Worm (Caenorhabditis elegans) whole organism, L2 larva: ENCODE measurements around the gene nas-37.

Experiments used
- C34F6.9 ChIP-seq: fragments of 150-350 bp; optimal IDR thresholded peaks from 2 replicates; lab custom pipeline; 2014; ENCODE audit warnings: missing biosample characterization, missing genetic modification characterization
- F13H6.1 ChIP-seq: sonication (generic microtip); optimal IDR thresholded peaks from 2 replicates; lab custom pipeline; 2016; ENCODE audit warnings: missing genetic modification characterization, missing compliant biosample characterization
- Y55F3AM.14 ChIP-seq: fragments of 200-800 bp; sonication (Bioruptor generic); optimal IDR thresholded peaks from 2 replicates; lab custom pipeline; 2018; ENCODE audit warnings: mild to moderate bottlenecking, missing genetic modification characterization, missing compliant biosample characterization
- alr-1 ChIP-seq: fragments of 150-350 bp; optimal IDR thresholded peaks from 2 replicates; lab custom pipeline; 2014; ENCODE audit warnings: missing biosample characterization, missing genetic modification characterization
- ama-1 ChIP-seq: fragments of 150-350 bp; optimal IDR thresholded peaks from 2 replicates; lab custom pipeline; 2018; ENCODE audit warnings: inconsistent platforms
- blmp-1 ChIP-seq: sonication (generic microtip); optimal IDR thresholded peaks from 2 replicates; lab custom pipeline; 2017; ENCODE audit warnings: missing genetic modification characterization, mild to moderate bottlenecking, missing compliant biosample characterization, antibody characterized with exemption, moderate library complexity; ENCODE audit not compliant: insufficient read depth
- ceh-16 ChIP-seq: fragments of 150-350 bp; optimal IDR thresholded peaks from 2 replicates; lab custom pipeline; 2014; ENCODE audit warnings: missing biosample characterization, missing genetic modification characterization
- ceh-82 ChIP-seq: fragments of 150-350 bp; optimal IDR thresholded peaks from 2 replicates; lab custom pipeline; 2014; ENCODE audit warnings: missing biosample characterization, missing genetic modification characterization
- crh-2 ChIP-seq: sonication (generic microtip); optimal IDR thresholded peaks from 2 replicates; lab custom pipeline; 2017; ENCODE audit warnings: missing biosample characterization, missing genetic modification characterization
- egl-27 ChIP-seq: sonication (generic microtip); optimal IDR thresholded peaks from 3 replicates; lab custom pipeline; 2017; ENCODE audit warnings: missing biosample characterization, missing genetic modification reagents, missing genetic modification characterization
- elt-1 ChIP-seq: fragments of 150-350 bp; optimal IDR thresholded peaks from 2 replicates; lab custom pipeline; 2014; ENCODE audit warnings: missing biosample characterization, missing genetic modification characterization
- fos-1 ChIP-seq: fragments of 150-350 bp; optimal IDR thresholded peaks from 2 replicates; lab custom pipeline; 2014; ENCODE audit warnings: missing biosample characterization, missing genetic modification characterization
- gmeb-1 ChIP-seq: fragments of 150-350 bp; optimal IDR thresholded peaks from 2 replicates; lab custom pipeline; 2014; ENCODE audit warnings: missing biosample characterization, missing genetic modification characterization
- lin-11 ChIP-seq: fragments of 150-350 bp; sonication (generic microtip); optimal IDR thresholded peaks from 2 replicates; lab custom pipeline; 2014; ENCODE audit warnings: missing biosample characterization, missing genetic modification characterization, inconsistent platforms, mixed read lengths
- lin-13 ChIP-seq: fragments of 150-350 bp; optimal IDR thresholded peaks from 2 replicates; lab custom pipeline; 2014; ENCODE audit warnings: missing biosample characterization, missing genetic modification reagents, missing genetic modification characterization
- lsy-2 ChIP-seq, 2 experiments: fragments of 150-350 bp in 1 of 2; sonication (generic microtip) in 1 of 2; optimal IDR thresholded peaks; 2 replicates each; lab custom pipeline; 2014 to 2017; ENCODE audit warnings: missing biosample characterization in 2 of 2, missing genetic modification characterization in 2 of 2
- mab-5 ChIP-seq: fragments of 150-350 bp; optimal IDR thresholded peaks from 2 replicates; lab custom pipeline; 2014; ENCODE audit warnings: missing biosample characterization, missing genetic modification characterization
- mdl-1 ChIP-seq, 2 experiments: fragments of 150-350 bp in 1 of 2; sonication (generic microtip) in 1 of 2; optimal IDR thresholded peaks; 2 replicates each; lab custom pipeline; 2017; ENCODE audit warnings: missing biosample characterization in 2 of 2, missing genetic modification characterization in 2 of 2
- nhr-10 ChIP-seq: sonication (generic microtip); optimal IDR thresholded peaks from 2 replicates; lab custom pipeline; 2017; ENCODE audit warnings: missing biosample characterization, missing genetic modification characterization
- nhr-129 ChIP-seq: fragments of 150-350 bp; optimal IDR thresholded peaks from 2 replicates; lab custom pipeline; 2014; ENCODE audit warnings: missing biosample characterization, missing genetic modification characterization
- nhr-21 ChIP-seq: fragments of 150-350 bp; optimal IDR thresholded peaks from 2 replicates; lab custom pipeline; 2014; ENCODE audit warnings: missing biosample characterization, missing genetic modification characterization
- nhr-23 ChIP-seq: fragments of 150-350 bp; optimal IDR thresholded peaks from 2 replicates; lab custom pipeline; 2014; ENCODE audit warnings: missing biosample characterization, missing genetic modification reagents, missing genetic modification characterization
- nhr-25 ChIP-seq: fragments of 150-350 bp; sonication (generic microtip); optimal IDR thresholded peaks from 3 replicates; lab custom pipeline; 2014; ENCODE audit warnings: missing biosample characterization, missing genetic modification characterization
- nhr-6 ChIP-seq: fragments of 150-350 bp; optimal IDR thresholded peaks from 2 replicates; lab custom pipeline; 2014; ENCODE audit warnings: missing biosample characterization, missing genetic modification characterization
- peb-1 ChIP-seq: fragments of 150-350 bp; optimal IDR thresholded peaks from 2 replicates; lab custom pipeline; 2014; ENCODE audit warnings: missing biosample characterization, missing genetic modification characterization
- sem-4 ChIP-seq: fragments of 150-350 bp; optimal IDR thresholded peaks from 2 replicates; lab custom pipeline; 2014; ENCODE audit warnings: missing biosample characterization, missing genetic modification reagents, missing genetic modification characterization
- sma-3 ChIP-seq: sonication (generic microtip); optimal IDR thresholded peaks from 2 replicates; lab custom pipeline; 2016; ENCODE audit warnings: missing genetic modification reagents, missing genetic modification characterization, missing compliant biosample characterization
- sma-9 ChIP-seq, 2 experiments: fragments of 150-350 bp in 1 of 2; sonication (generic microtip) in 1 of 2; optimal IDR thresholded peaks; 2 replicates each; lab custom pipeline; 2014 to 2016; ENCODE audit warnings: missing genetic modification characterization in 2 of 2, mild to moderate bottlenecking in 1 of 2, missing biosample characterization in 1 of 2, missing compliant biosample characterization in 1 of 2, missing genetic modification reagents in 1 of 2, moderate library complexity in 1 of 2
- unc-55 ChIP-seq: fragments of 150-350 bp; sonication (generic microtip); optimal IDR thresholded peaks from 3 replicates; lab custom pipeline; 2014; ENCODE audit warnings: missing biosample characterization, missing genetic modification reagents, missing genetic modification characterization
- zag-1 ChIP-seq: fragments of 150-350 bp; optimal IDR thresholded peaks from 2 replicates; lab custom pipeline; 2014; ENCODE audit warnings: missing biosample characterization, missing genetic modification characterization
- ztf-11 ChIP-seq: sonication (generic microtip); optimal IDR thresholded peaks from 2 replicates; lab custom pipeline; 2017; ENCODE audit warnings: missing biosample characterization, missing genetic modification characterization
- ztf-4 ChIP-seq: fragments of 150-350 bp; optimal IDR thresholded peaks from 2 replicates; lab custom pipeline; 2014; ENCODE audit warnings: missing biosample characterization, missing genetic modification characterization

The nas-37 gene

DNA sequence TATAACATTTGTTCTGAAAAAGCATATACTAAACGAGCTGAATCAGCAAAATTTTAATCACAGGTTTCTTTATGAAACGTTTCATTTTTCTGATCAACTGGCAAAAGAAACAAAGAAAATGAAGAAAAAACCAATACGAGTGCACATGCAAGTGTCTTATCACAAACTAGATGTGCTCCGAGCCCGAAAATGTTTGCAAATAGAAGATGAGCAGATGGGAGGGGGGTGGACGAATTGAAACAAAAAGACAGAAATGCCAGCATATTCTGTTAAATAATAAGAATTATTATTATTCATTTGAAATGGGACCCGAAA, 14.9 kb downstream of the nas-37 start:
- TF ChIP-seq ztf-4 (tag; lab: Kevin White, UChicago) = no peak
- peak; percentile 79 for TF ChIP-seq fos-1 (tag; lab: Kevin White, UChicago)

DNA sequence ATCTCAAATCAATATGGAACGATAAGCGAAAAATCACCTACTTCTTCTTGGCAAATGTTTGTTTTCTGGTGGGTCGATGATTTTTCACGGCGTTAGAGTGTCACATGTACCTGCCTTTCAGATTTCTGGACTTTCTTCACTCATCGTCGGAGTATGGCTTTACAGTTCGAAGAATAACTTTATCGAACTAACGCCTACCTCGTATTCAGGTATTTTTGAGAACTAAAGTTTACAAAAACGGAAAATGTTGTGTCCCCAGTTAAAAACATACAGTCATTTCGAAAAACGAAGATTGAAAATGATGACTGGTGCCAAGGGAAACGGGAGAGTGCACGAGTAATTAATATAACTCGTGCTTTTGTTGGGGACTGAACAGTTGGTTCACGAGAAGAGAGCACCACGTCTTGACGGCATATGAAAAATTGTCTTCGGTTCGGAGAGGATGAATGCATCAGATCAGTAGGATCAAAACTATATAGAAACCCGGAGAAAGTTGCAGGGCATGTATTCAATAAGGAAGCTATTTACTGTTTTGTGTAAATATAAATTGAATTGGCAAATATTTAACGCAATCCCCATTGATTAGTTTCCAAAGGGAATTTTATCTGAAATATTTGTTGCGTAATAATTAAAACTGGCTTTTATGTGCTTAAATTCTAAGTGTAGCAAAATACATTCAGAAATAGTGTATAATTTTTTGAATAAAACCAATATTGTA, 15.4 kb downstream of the nas-37 start:
- TF ChIP-seq ama-1 (lab: Kevin White, UChicago) = peak; percentile 2
- TF ChIP-seq nhr-129 (tag; lab: Kevin White, UChicago) = peak; percentile 38
- TF ChIP-seq elt-1 (tag; lab: Kevin White, UChicago) = no peak

DNA sequence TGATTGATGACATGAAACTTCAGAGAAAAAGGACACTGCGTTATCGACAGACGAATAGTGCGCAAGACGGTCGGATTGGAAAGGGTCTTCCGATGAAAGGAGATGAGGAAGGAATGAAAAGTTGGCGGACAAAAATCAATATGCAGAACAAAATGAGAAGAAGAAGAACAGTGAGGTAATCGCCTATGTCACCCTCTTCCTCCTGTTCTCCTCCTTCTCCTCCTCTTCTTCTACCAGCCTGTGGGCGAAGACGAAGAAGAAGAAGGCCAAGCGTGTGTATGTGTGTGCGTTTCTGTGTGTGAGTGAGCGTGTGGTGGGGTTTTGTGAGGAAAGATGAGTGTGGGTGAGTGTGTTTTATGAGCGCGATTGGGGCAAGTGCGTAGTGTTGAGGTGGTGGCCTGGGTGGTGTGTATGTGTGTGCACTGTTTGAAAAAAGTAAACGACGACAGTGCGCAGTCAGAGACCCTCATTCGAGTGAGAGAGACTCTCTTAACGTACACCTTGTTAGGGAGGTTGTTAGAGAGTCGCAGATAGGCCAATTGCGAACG, 16.6 kb downstream of the nas-37 start, which contains the start of gene tsp-21:
TSS of gene tsp-21 (plus strand) at position 146 of the 548 bp plus-strand sequence.
- TF ChIP-seq Y55F3AM.14 (GFP tag; lab: Kevin White, UChicago) (peak; percentile 41), sma-3 (GFP tag; lab: Kevin White, UChicago) (peak; percentile 79), nhr-25 (peak; percentile 87), lin-13 (GFP tag; lab: Kevin White, UChicago) (peak; percentile 65), nhr-6 (tag; lab: Kevin White, UChicago) (no peak), sma-9 (GFP tag; optimal IDR thresholded peaks at IDR 0.05; lab: Kevin White, UChicago) (peak; percentile 26), sma-9 (tag; optimal IDR thresholded peaks at IDR 0.05; lab: Kevin White, UChicago) (no peak), blmp-1 (tag; lab: Kevin White, UChicago) (peak; percentile 40), nhr-10 (tag; lab: Kevin White, UChicago) (no peak), mab-5 (tag; lab: Kevin White, UChicago) (peak; percentile 40), gmeb-1 (tag; lab: Kevin White, UChicago) (peak; percentile 48), F13H6.1 (tag; lab: Kevin White, UChicago) (peak; percentile 85), unc-55 (GFP tag; lab: Kevin White, UChicago) (peak; percentile 64), sem-4 (tag; lab: Kevin White, UChicago) (peak; percentile 67), nhr-129 (tag; lab: Kevin White, UChicago) (peak; percentile 97), lin-11 (tag; lab: Kevin White, UChicago) (peak; percentile 62), fos-1 (tag; lab: Kevin White, UChicago) (peak; percentile 96), ceh-82 (tag; lab: Kevin White, UChicago) (no peak), ceh-16 (tag; lab: Kevin White, UChicago) (peak; percentile 62), lsy-2 (tag; optimal IDR thresholded peaks at IDR 0.05; lab: Kevin White, UChicago) (peak; percentile 42 to 67), crh-2 (tag; lab: Kevin White, UChicago) (peak; percentile 58), zag-1 (tag; lab: Kevin White, UChicago) (peak; percentile 55), mdl-1 (tag; optimal IDR thresholded peaks at IDR 0.05; lab: Kevin White, UChicago) (peak in 1 of 2 experiments; percentile 21), nhr-21 (tag; lab: Kevin White, UChicago) (peak; percentile 75), peb-1 (tag; lab: Kevin White, UChicago) (no peak), alr-1 (tag; lab: Kevin White, UChicago) (no peak), ztf-11 (no peak), ztf-4 (tag; lab: Kevin White, UChicago) (peak; percentile 4), egl-27 (tag; lab: Kevin White, UChicago) (peak; percentile 68), C34F6.9 (tag; lab: Kevin White, UChicago) (peak; percentile 77)

DNA sequence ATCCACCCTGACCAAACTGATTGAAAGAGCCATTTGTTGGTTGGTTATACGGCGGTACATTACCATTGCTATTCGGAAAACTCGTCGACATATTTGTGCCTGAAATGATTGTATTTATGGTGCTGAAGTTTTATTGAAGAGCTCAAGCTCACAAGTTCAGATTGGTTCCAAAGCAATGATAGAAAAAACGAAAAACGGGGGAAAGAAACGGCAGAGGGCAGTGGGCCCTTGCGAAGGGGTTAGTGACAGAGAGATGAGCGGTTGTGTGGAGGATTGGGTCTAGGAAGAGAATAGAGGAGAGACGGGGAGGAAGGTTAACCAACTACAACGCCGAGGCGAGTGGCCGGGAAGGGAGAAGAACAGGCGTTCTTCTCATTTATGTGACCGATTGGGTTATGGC, 17.5 kb downstream of the nas-37 start, which contains the start of gene nra-3:
TSS of gene nra-3 (minus strand) at position 101 of the 400 bp plus-strand sequence.
- TF ChIP-seq gmeb-1 (tag; lab: Kevin White, UChicago) = no peak
- no peak for TF ChIP-seq nhr-21 (tag; lab: Kevin White, UChicago)
- no peak for TF ChIP-seq nhr-23
- TF ChIP-seq peb-1 (tag; lab: Kevin White, UChicago) = no peak
- peak; percentile 17 for TF ChIP-seq F13H6.1 (tag; lab: Kevin White, UChicago)
